Worm (Caenorhabditis elegans) whole organism, L3 larva: ENCODE data around the gene erfa-1.
A peak's percentile ranks its signal among the peaks of the same experiment; 100 is the strongest.

Experiments
- elt-3 ChIP-seq, 3 experiments: fragments of 150-350 bp in 1 of 3; sonication (generic microtip) in 2 of 3; optimal IDR thresholded peaks; 2 replicates in 2 of 3; 4 replicates in 1 of 3; lab custom pipeline; 2014 to 2017; ENCODE audit warnings: missing biosample characterization in 3 of 3, missing genetic modification characterization in 3 of 3
- jun-1 ChIP-seq: fragments of 150-350 bp; optimal IDR thresholded peaks from 2 replicates; lab custom pipeline; 2014; ENCODE audit warnings: missing biosample characterization, missing genetic modification reagents, missing genetic modification characterization
- lin-15B ChIP-seq: fragments of 150-350 bp; optimal IDR thresholded peaks from 2 replicates; lab custom pipeline; 2014; ENCODE audit warnings: missing biosample characterization, missing genetic modification characterization
- mml-1 ChIP-seq: fragments of 150-350 bp; sonication (generic microtip); optimal IDR thresholded peaks from 3 replicates; lab custom pipeline; 2014; ENCODE audit warnings: missing biosample characterization, missing genetic modification characterization
- pha-4 ChIP-seq: fragments of 150-350 bp; optimal IDR thresholded peaks from 2 replicates; lab custom pipeline; 2014; ENCODE audit warnings: missing biosample characterization, missing genetic modification reagents, missing genetic modification characterization

DNA sequence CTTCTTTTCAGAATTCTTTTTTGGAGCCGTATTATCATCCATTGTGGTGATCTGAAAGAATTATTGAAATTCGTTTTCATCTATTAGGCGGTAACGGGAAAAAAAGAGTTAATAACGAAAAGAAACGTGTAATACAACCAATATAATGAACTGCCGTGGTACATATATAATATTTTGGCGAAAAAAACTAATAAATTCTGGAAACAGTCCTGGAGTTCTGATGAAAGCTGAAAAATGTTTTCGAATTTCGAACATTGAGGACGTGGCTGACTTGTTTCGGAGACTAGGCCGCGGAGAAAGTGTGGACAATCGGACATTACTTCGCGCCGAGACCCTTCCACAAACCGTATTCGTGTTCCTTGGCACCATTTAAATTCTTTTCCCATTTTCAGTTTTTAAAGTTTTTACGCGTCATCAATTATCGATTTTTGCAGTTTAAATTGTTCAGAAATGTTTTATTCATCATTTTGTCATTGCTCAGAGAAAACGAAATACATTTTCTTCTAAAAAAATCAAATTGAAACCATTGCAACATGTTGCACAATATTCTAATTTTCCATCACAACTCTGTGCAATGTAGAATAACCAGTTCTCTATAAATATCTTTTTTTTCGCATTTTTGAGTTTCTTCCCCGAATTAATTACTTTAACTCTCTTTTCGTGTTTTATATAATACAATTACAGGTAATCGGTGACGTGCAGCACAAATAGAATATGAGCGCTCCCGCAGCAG, at the start of gene erfa-1, which contains the start of gene gad-1:
- peak; percentile 76 for TF ChIP-seq pha-4
- TF ChIP-seq elt-3 (tag; optimal IDR thresholded peaks at IDR 0.05; lab: Kevin White, UChicago): no peak
- TF ChIP-seq mml-1: no peak
- TF ChIP-seq lin-15B (tag; lab: Kevin White, UChicago): peak; percentile 95
- TF ChIP-seq jun-1: no peak
